Worm (Caenorhabditis elegans) whole organism, L1 larva: ENCODE results near the gene H40L08.1.

Experiments
- C16A3.4 ChIP-seq: fragments of 150-350 bp; optimal IDR thresholded peaks from 2 replicates; lab custom pipeline; 2014; ENCODE audit warnings: missing biosample characterization, missing genetic modification characterization
- aha-1 ChIP-seq: fragments of 150-350 bp; optimal IDR thresholded peaks from 2 replicates; lab custom pipeline; 2014; ENCODE audit warnings: missing biosample characterization, missing genetic modification characterization
- ama-1 ChIP-seq: fragments of 150-350 bp; optimal IDR thresholded peaks from 2 replicates; lab custom pipeline; 2014
- blmp-1 ChIP-seq: fragments of 150-350 bp; optimal IDR thresholded peaks from 2 replicates; lab custom pipeline; 2014; ENCODE audit warnings: missing biosample characterization, missing genetic modification characterization
- ceh-63 ChIP-seq: fragments of 200-800 bp; sonication (Bioruptor generic); optimal IDR thresholded peaks from 2 replicates; lab custom pipeline; 2018; ENCODE audit warnings: mild to moderate bottlenecking, missing genetic modification characterization, missing compliant biosample characterization
- ceh-8 ChIP-seq: fragments of 200-800 bp; sonication (Bioruptor generic); optimal IDR thresholded peaks from 2 replicates; lab custom pipeline; 2018; ENCODE audit warnings: mild to moderate bottlenecking, missing genetic modification characterization, moderate library complexity, missing compliant biosample characterization
- ceh-90 ChIP-seq: sonication (generic microtip); optimal IDR thresholded peaks from 2 replicates; lab custom pipeline; 2016; ENCODE audit warnings: missing genetic modification characterization, missing compliant biosample characterization
- ces-1 ChIP-seq: fragments of 150-350 bp; optimal IDR thresholded peaks from 2 replicates; lab custom pipeline; 2014; ENCODE audit warnings: missing biosample characterization, missing genetic modification reagents, missing genetic modification characterization
- dsc-1 ChIP-seq: sonication (generic microtip); optimal IDR thresholded peaks from 2 replicates; lab custom pipeline; 2016; ENCODE audit warnings: mild to moderate bottlenecking, missing genetic modification characterization, missing compliant biosample characterization
- efl-3 ChIP-seq: fragments of 200-800 bp; sonication (Bioruptor generic); optimal IDR thresholded peaks from 2 replicates; lab custom pipeline; 2018; ENCODE audit warnings: mild to moderate bottlenecking, missing genetic modification characterization, missing compliant biosample characterization
- elt-2 ChIP-seq: sonication (generic microtip); optimal IDR thresholded peaks from 2 replicates; lab custom pipeline; 2016; ENCODE audit warnings: missing genetic modification characterization, mild to moderate bottlenecking, inconsistent platforms, missing compliant biosample characterization, missing genetic modification reagents
- elt-3 ChIP-seq, 6 experiments: fragments of 150-350 bp in 1 of 6; sonication (generic microtip); optimal IDR thresholded peaks; 2 replicates each; lab custom pipeline; 2017 to 2018; ENCODE audit warnings: missing biosample characterization in 6 of 6, missing genetic modification characterization in 6 of 6, inconsistent platforms in 1 of 6
- fkh-4 ChIP-seq: sonication (generic microtip); optimal IDR thresholded peaks from 2 replicates; lab custom pipeline; 2016; ENCODE audit warnings: missing compliant biosample characterization, missing genetic modification characterization, borderline replicate concordance
- hlh-17 ChIP-seq: fragments of 200-800 bp; sonication (Bioruptor generic); optimal IDR thresholded peaks from 2 replicates; lab custom pipeline; 2018; ENCODE audit warnings: missing genetic modification characterization, mild to moderate bottlenecking, missing compliant biosample characterization, moderate library complexity, borderline replicate concordance
- hpl-2 ChIP-seq: fragments of 150-350 bp; optimal IDR thresholded peaks from 2 replicates; lab custom pipeline; 2014; ENCODE audit warnings: missing biosample characterization, missing genetic modification reagents, missing genetic modification characterization
- lin-13 ChIP-seq: fragments of 150-350 bp; optimal IDR thresholded peaks from 2 replicates; lab custom pipeline; 2014; ENCODE audit warnings: missing biosample characterization, missing genetic modification reagents, missing genetic modification characterization
- lin-14 ChIP-seq: fragments of 200-800 bp; sonication (Bioruptor generic); optimal IDR thresholded peaks from 2 replicates; lab custom pipeline; 2018; ENCODE audit warnings: mild to moderate bottlenecking, missing genetic modification characterization, moderate library complexity, missing compliant biosample characterization
- lsy-2 ChIP-seq, 2 experiments: fragments of 150-350 bp; optimal IDR thresholded peaks; 2 replicates each; lab custom pipeline; 2014; ENCODE audit warnings: missing biosample characterization in 2 of 2, missing genetic modification characterization in 2 of 2
- mab-9 ChIP-seq: fragments of 200-800 bp; sonication (Bioruptor generic); IDR thresholded peaks from 2 replicates; pipeline ENCODE4 v1.3.6; 2022; ENCODE audit warnings: missing genetic modification reagents, missing genetic modification characterization, missing compliant biosample characterization
- nhr-12 ChIP-seq: sonication (generic microtip); optimal IDR thresholded peaks from 2 replicates; lab custom pipeline; 2017; ENCODE audit warnings: missing biosample characterization, missing genetic modification characterization
- nhr-19 ChIP-seq: fragments of 200-800 bp; sonication (Bioruptor generic); conservative IDR thresholded peaks from 2 replicates; pipeline ENCODE4 v1.3.6; 2022; ENCODE audit warnings: missing genetic modification characterization, missing compliant biosample characterization
- nhr-20 ChIP-seq: sonication (generic microtip); optimal IDR thresholded peaks from 2 replicates; lab custom pipeline; 2016; ENCODE audit warnings: mild to moderate bottlenecking, missing genetic modification characterization, missing compliant biosample characterization
- nhr-237 ChIP-seq: fragments of 150-350 bp; optimal IDR thresholded peaks from 2 replicates; lab custom pipeline; 2014; ENCODE audit warnings: missing biosample characterization, missing genetic modification characterization
- nhr-28 ChIP-seq: fragments of 150-350 bp; optimal IDR thresholded peaks from 2 replicates; lab custom pipeline; 2014; ENCODE audit warnings: missing biosample characterization, missing genetic modification characterization
- nhr-90 ChIP-seq: sonication (generic microtip); optimal IDR thresholded peaks from 2 replicates; lab custom pipeline; 2016; ENCODE audit warnings: mild to moderate bottlenecking, missing genetic modification characterization, missing compliant biosample characterization; ENCODE audit not compliant: poor library complexity
- skn-1 ChIP-seq: fragments of 150-350 bp; optimal IDR thresholded peaks from 2 replicates; lab custom pipeline; 2014; ENCODE audit warnings: missing biosample characterization, missing genetic modification characterization
- snpc-4 ChIP-seq: fragments of 150-350 bp; optimal IDR thresholded peaks from 2 replicates; lab custom pipeline; 2014; ENCODE audit warnings: missing biosample characterization, missing genetic modification characterization
- snu-23 ChIP-seq: sonication (generic microtip); optimal IDR thresholded peaks from 2 replicates; lab custom pipeline; 2016; ENCODE audit warnings: missing genetic modification characterization, missing compliant biosample characterization
- sox-4 ChIP-seq: sonication (generic microtip); optimal IDR thresholded peaks from 2 replicates; lab custom pipeline; 2016; ENCODE audit warnings: missing genetic modification characterization, missing compliant biosample characterization
- sptf-1 ChIP-seq: fragments of 150-350 bp; optimal IDR thresholded peaks from 2 replicates; lab custom pipeline; 2014; ENCODE audit warnings: missing biosample characterization, missing genetic modification characterization
- swsn-7 ChIP-seq: sonication (generic microtip); optimal IDR thresholded peaks from 2 replicates; lab custom pipeline; 2016; ENCODE audit warnings: missing genetic modification characterization, missing compliant biosample characterization
- tbx-2 ChIP-seq: sonication (generic microtip); optimal IDR thresholded peaks from 2 replicates; lab custom pipeline; 2016; ENCODE audit warnings: missing genetic modification characterization, missing compliant biosample characterization
- tlp-1 ChIP-seq: fragments of 150-350 bp; optimal IDR thresholded peaks from 2 replicates; lab custom pipeline; 2014; ENCODE audit warnings: missing biosample characterization, missing genetic modification characterization
- unc-130 ChIP-seq: fragments of 150-350 bp; optimal IDR thresholded peaks from 2 replicates; lab custom pipeline; 2017; ENCODE audit warnings: missing biosample characterization, missing genetic modification characterization, inconsistent platforms
- unc-30 ChIP-seq: sonication (generic microtip); optimal IDR thresholded peaks from 2 replicates; lab custom pipeline; 2017; ENCODE audit warnings: missing biosample characterization, missing genetic modification characterization
- xbp-1 ChIP-seq: sonication (generic microtip); optimal IDR thresholded peaks from 2 replicates; lab custom pipeline; 2016; ENCODE audit warnings: missing genetic modification characterization, missing compliant biosample characterization
- zip-4 ChIP-seq: fragments of 200-800 bp; sonication (Bioruptor generic); optimal IDR thresholded peaks from 2 replicates; lab custom pipeline; 2018; ENCODE audit warnings: mild to moderate bottlenecking, missing genetic modification characterization, moderate library complexity, missing compliant biosample characterization
- ztf-4 ChIP-seq: fragments of 150-350 bp; optimal IDR thresholded peaks from 2 replicates; lab custom pipeline; 2014; ENCODE audit warnings: missing biosample characterization, missing genetic modification characterization

H40L08.1 gene

DNA sequence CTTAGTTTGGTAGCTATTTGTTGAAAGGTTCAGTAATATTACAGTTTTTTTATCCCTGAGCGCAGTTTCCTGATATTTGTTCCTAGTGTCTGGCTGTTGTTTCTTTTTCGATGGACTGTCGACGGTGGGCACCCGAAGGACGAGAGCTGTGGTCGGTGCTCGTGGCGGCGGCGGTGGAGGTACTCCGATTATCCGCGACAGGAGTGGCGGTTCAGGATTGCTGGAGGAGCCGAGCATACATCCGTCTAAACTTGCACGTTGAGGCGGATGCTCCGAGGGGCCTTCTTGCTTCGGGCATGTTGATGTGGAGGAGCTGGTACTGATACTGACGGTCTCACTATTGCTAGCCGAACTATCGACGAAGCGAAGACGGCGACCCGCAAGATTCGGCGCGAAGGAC is 43.5 kb upstream of the H40L08.1 start:
- TF ChIP-seq ztf-4 (no peak), nhr-12 (tag; lab: Kevin White, UChicago) (no peak), nhr-237 (no peak), nhr-28 (no peak), snpc-4 (tag; lab: Kevin White, UChicago) (no peak), ceh-63 (no peak), C16A3.4 (tag; lab: Kevin White, UChicago) (no peak), tlp-1 (tag; lab: Kevin White, UChicago) (no peak), blmp-1 (tag; lab: Kevin White, UChicago) (no peak), aha-1 (tag; lab: Kevin White, UChicago) (no peak), snu-23 (GFP tag; lab: Kevin White, UChicago) (no peak), tbx-2 (tag; lab: Kevin White, UChicago) (no peak), ama-1 (lab: Kevin White, UChicago) (no peak), nhr-20 (tag; lab: Kevin White, UChicago) (no peak), zip-4 (GFP tag; lab: Kevin White, UChicago) (no peak), fkh-4 (tag; lab: Kevin White, UChicago) (no peak), swsn-7 (tag; lab: Kevin White, UChicago) (no peak), skn-1 (tag; lab: Kevin White, UChicago) (no peak), unc-130 (no peak)

DNA sequence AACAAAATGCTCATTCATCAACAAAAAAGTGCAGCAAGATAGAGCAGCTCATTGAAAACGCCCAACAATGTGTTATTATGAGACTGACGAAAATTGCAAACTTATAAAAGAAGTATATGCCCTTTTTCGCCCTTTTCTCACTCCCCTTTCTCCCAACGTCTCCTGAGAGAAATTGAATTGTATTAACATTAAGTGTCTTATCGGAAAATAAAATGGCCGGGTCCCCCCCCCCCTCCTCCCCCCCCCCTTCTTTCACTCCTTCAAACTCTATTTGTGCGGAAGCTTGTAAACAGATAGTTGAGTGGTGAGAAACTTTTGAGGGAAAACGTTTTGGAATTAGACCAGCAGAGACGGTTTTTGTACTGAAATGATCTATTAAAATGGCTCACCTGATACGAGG is 42.9 kb upstream of the H40L08.1 start:
- TF ChIP-seq lin-14 (GFP tag; lab: Kevin White, UChicago) = peak; percentile 54
- peak; percentile 20 for TF ChIP-seq ceh-8 (GFP tag; lab: Kevin White, UChicago)
- TF ChIP-seq ces-1 (GFP tag; lab: Kevin White, UChicago) = no peak

DNA sequence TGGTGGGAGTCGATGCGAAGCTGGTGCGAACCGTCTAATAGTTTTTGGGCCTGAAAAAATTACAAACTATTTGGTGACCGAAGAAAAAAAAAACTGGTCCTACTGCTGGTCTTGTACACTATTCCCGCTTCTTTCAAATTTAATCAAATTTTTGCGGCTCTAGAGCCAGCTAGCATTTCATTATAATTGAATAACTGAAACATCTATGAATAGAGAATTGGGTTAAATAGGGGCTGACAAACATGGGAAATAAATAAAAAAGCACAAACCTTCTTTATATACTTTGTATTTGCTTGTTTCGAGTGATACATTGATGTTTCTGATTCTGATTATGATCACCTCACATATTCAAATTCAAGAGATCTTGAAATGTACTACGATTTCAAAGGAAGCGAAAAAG is 41.3 kb upstream of the H40L08.1 start:
- TF ChIP-seq zip-4 (GFP tag; lab: Kevin White, UChicago) = no peak
- no peak for TF ChIP-seq hpl-2 (GFP tag; lab: Kevin White, UChicago)
- TF ChIP-seq nhr-237 = no peak
- TF ChIP-seq C16A3.4 (tag; lab: Kevin White, UChicago) = no peak
- TF ChIP-seq xbp-1 (tag; lab: Kevin White, UChicago) = no peak
- no peak for TF ChIP-seq dsc-1 (tag; lab: Kevin White, UChicago)
- no peak for TF ChIP-seq hlh-17 (GFP tag; lab: Kevin White, UChicago)
- TF ChIP-seq elt-3 (tag; optimal IDR thresholded peaks at IDR 0.05; lab: Kevin White, UChicago) = no peak

DNA sequence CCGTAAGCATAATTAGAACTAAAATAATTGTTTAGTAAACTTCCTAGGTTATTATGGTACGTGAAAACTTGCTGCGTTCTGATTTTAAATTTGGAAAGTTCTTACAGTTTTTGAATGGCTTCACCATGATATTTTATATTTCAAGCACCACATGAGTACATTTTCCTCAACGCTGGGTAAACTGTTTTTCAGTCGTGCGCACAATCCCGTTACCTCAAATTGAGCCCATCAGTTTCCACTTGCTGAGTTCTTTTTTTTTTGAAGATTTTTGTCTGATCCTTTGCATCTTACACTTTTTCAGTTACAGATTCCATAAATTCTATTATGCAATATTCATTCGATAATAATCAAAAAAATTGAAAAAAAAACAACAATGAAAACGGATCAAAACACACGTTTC is 36.7 kb upstream of the H40L08.1 start:
- no peak for TF ChIP-seq nhr-90 (tag; lab: Kevin White, UChicago)
- TF ChIP-seq mab-9 (GFP tag; lab: Robert Waterston, UW) = no peak
- no peak for TF ChIP-seq lin-13 (GFP tag; lab: Kevin White, UChicago)
- TF ChIP-seq ceh-90 (tag; lab: Kevin White, UChicago) = no peak
- no peak for TF ChIP-seq unc-30 (tag; lab: Kevin White, UChicago)
- no peak for TF ChIP-seq unc-130
- TF ChIP-seq swsn-7 (tag; lab: Kevin White, UChicago) = no peak
- TF ChIP-seq elt-2 (tag; lab: Kevin White, UChicago) = no peak
- TF ChIP-seq lsy-2 (tag; optimal IDR thresholded peaks at IDR 0.05; lab: Kevin White, UChicago) = no peak
- TF ChIP-seq sox-4 = no peak
- no peak for TF ChIP-seq sptf-1
- no peak for TF ChIP-seq nhr-19 (GFP tag; lab: Robert Waterston, UW)
- TF ChIP-seq ceh-8 (GFP tag; lab: Kevin White, UChicago) = no peak
- TF ChIP-seq zip-4 (GFP tag; lab: Kevin White, UChicago) = no peak
- no peak for TF ChIP-seq efl-3 (GFP tag; lab: Kevin White, UChicago)
